Worm (Caenorhabditis elegans): ENCODE results near the gene sqv-2.

sqv-2 gene

ce11 chrII:2888957-2889630 lies 5.1 kb downstream of the sqv-2 start, which contains the start of gene pinn-1 (continued):
- TF ChIP-seq egl-27 (tag; optimal IDR thresholded peaks at IDR 0.05) (no peak), hlh-4 (tag; optimal IDR thresholded peaks at IDR 0.05) (no peak), zip-4 (GFP tag; optimal IDR thresholded peaks at IDR 0.05) (peak; percentile 85), nhr-28 (tag; optimal IDR thresholded peaks at IDR 0.05) (no peak), snpc-4 (tag; optimal IDR thresholded peaks at IDR 0.05) (peak; percentile 75), ztf-11 (tag; optimal IDR thresholded peaks at IDR 0.05) (peak in 1 of 2 experiments; percentile 98), C04F5.9 (tag; optimal IDR thresholded peaks at IDR 0.05) (peak; percentile 97)

- TF ChIP-seq hlh-4 (tag; optimal IDR thresholded peaks at IDR 0.05): no peak
- TF ChIP-seq ceh-82 (tag; optimal IDR thresholded peaks at IDR 0.05): no peak
- TF ChIP-seq lin-35 (GFP tag; optimal IDR thresholded peaks at IDR 0.05): no peak
- no peak for TF ChIP-seq pqm-1 (tag; optimal IDR thresholded peaks at IDR 0.05)
- TF ChIP-seq sox-4 (tag; optimal IDR thresholded peaks at IDR 0.05): no peak
- TF ChIP-seq ceh-8 (GFP tag; optimal IDR thresholded peaks at IDR 0.05): no peak
- TF ChIP-seq lin-13 (GFP tag; optimal IDR thresholded peaks at IDR 0.05): no peak
- no peak for TF ChIP-seq lin-15B (tag; optimal IDR thresholded peaks at IDR 0.05)
- TF ChIP-seq nhr-237 (tag; optimal IDR thresholded peaks at IDR 0.05): no peak
- no peak for TF ChIP-seq unc-30 (tag; optimal IDR thresholded peaks at IDR 0.05)
- TF ChIP-seq mdl-1 (tag; optimal IDR thresholded peaks at IDR 0.05): no peak
- no peak for TF ChIP-seq fkh-4 (tag; optimal IDR thresholded peaks at IDR 0.05; ENCODE audit: borderline replicate concordance)
- no peak for TF ChIP-seq nhr-84 (tag; optimal IDR thresholded peaks at IDR 0.05)
- no peak for TF ChIP-seq lin-39 (tag; optimal IDR thresholded peaks at IDR 0.05)
- TF ChIP-seq fkh-10 (GFP tag; optimal IDR thresholded peaks at IDR 0.05): no peak
Observed at ce11 chrII:2885518-2886449, 8.4 kb downstream of the sqv-2 start.

ce11 chrII:2884810-2885209 lies 9.4 kb downstream of the sqv-2 start, which contains the start of gene pigw-1:
TSS of gene pigw-1 (minus strand) at chrII:2884910.
- TF ChIP-seq C16A3.4 (tag; optimal IDR thresholded peaks at IDR 0.05): no peak
- TF ChIP-seq ceh-63 (GFP tag; optimal IDR thresholded peaks at IDR 0.05): no peak
- TF ChIP-seq unc-98 (GFP tag; IDR thresholded peaks at IDR 0.05): no peak
- TF ChIP-seq ces-1 (GFP tag; optimal IDR thresholded peaks at IDR 0.05): no peak
- TF ChIP-seq lir-3 (tag; optimal IDR thresholded peaks at IDR 0.05; ENCODE audit: poor library complexity): no peak
- no peak for TF ChIP-seq nhr-85 (tag)
- TF ChIP-seq swsn-7 (tag; optimal IDR thresholded peaks at IDR 0.05): no peak
- no peak for TF ChIP-seq ets-5 (GFP tag; IDR thresholded peaks at IDR 0.05)
- TF ChIP-seq nhr-90 (tag; optimal IDR thresholded peaks at IDR 0.05; ENCODE audit: poor library complexity): no peak
- no peak for TF ChIP-seq mdl-1 (tag; optimal IDR thresholded peaks at IDR 0.05)

- TF ChIP-seq aha-1 (tag; optimal IDR thresholded peaks at IDR 0.05) (no peak), pax-3 (tag; optimal IDR thresholded peaks at IDR 0.05) (no peak), lin-13 (GFP tag; optimal IDR thresholded peaks at IDR 0.05) (peak; percentile 16), isw-1 (GFP tag; IDR thresholded peaks at IDR 0.05) (no peak)
Observed at ce11 chrII:2881088-2881487, 13.1 kb downstream of the sqv-2 start.
